Worm (Caenorhabditis elegans): Measurements from ENCODE around the gene C02E7.7.

C02E7.7 gene

ce11 chrV:4934406-4934805 is 16.0 kb upstream of the C02E7.7 start, which contains the start of gene catp-2:
catp-2 (plus strand) TSS chrV:4934706.
- TF ChIP-seq egl-27 (tag; optimal IDR thresholded peaks at IDR 0.05) (no peak), R02D3.7 (tag; optimal IDR thresholded peaks at IDR 0.05) (no peak), nhr-25 (tag; optimal IDR thresholded peaks at IDR 0.05) (no peak), ceh-16 (tag; optimal IDR thresholded peaks at IDR 0.05) (no peak), nhr-43 (tag; optimal IDR thresholded peaks at IDR 0.05; ENCODE audit: poor library complexity, severe bottlenecking) (no peak), fkh-10 (GFP tag; optimal IDR thresholded peaks at IDR 0.05) (no peak), ceh-9 (tag; optimal IDR thresholded peaks at IDR 0.05) (no peak), nhr-67 (tag; optimal IDR thresholded peaks at IDR 0.05) (no peak), unc-39 (tag; optimal IDR thresholded peaks at IDR 0.05) (no peak), ztf-11 (tag; optimal IDR thresholded peaks at IDR 0.05) (no peak), ceh-82 (tag; optimal IDR thresholded peaks at IDR 0.05) (no peak), pqm-1 (tag; optimal IDR thresholded peaks at IDR 0.05) (no peak), nfya-1 (tag; optimal IDR thresholded peaks at IDR 0.05; ENCODE audit: insufficient read depth) (no peak)

DNA sequence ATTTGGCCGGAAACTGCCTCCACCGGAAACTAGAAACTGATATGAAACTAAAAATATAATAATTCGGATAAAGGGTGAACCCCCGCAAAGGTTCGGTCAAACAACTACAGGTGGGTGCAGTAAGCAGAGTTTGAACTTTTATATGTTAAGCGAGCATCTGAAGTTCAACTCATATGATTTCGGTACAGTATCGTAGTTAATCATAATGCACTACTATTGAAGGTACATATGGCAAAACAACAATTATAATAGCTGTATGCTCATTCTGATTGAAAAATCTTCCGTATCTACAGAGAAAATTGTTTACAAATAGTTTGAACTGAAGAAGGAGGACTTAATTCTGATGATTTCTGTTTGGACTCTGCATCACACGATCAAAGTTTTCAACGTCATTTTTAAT is 14.9 kb upstream of the C02E7.7 start:
- no peak for TF ChIP-seq nhr-25 (tag; optimal IDR thresholded peaks at IDR 0.05)

DNA sequence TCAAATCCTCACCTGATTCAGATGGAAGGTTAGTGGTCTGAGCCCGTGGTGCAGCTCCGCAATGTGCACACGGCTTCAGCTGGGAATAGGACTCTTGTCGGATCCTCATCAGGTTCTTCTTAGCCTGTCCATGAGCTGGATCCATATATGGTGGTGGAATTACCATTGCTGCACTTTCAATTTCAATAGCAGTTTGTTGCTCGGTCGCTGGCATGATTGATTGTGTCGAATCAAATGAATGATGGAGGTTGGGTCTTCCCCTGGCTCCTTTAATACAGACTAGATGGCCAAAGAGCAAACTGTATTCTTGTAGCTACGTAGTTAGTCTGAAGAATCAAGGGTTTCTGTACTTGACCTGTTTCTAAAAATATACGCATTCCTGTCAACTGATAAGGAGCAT is 14.4 kb upstream of the C02E7.7 start, which contains the start of gene C02E7.10:
C02E7.10 (minus strand) TSS at position 232 of the 400 bp plus-strand sequence.
- TF ChIP-seq tbx-2 (tag; optimal IDR thresholded peaks at IDR 0.05) (no peak), fkh-2 (tag; optimal IDR thresholded peaks at IDR 0.05) (no peak), nhr-12 (tag; optimal IDR thresholded peaks at IDR 0.05) (no peak), ceh-16 (tag; optimal IDR thresholded peaks at IDR 0.05) (no peak), sea-2 (GFP tag; optimal IDR thresholded peaks at IDR 0.05) (no peak)

- TF ChIP-seq ceh-9 (tag; optimal IDR thresholded peaks at IDR 0.05), result no peak
- no peak for TF ChIP-seq nhr-237 (tag; optimal IDR thresholded peaks at IDR 0.05)
- TF ChIP-seq lin-15B (tag; optimal IDR thresholded peaks at IDR 0.05), result no peak
- TF ChIP-seq eor-1 (tag; optimal IDR thresholded peaks at IDR 0.05), result no peak
- TF ChIP-seq nhr-77 (tag; optimal IDR thresholded peaks at IDR 0.05), result no peak
- TF ChIP-seq fos-1 (tag; optimal IDR thresholded peaks at IDR 0.05), result no peak
- no peak for TF ChIP-seq skn-1 (tag; optimal IDR thresholded peaks at IDR 0.05)
- TF ChIP-seq ceh-82 (tag; optimal IDR thresholded peaks at IDR 0.05), result no peak
- no peak for TF ChIP-seq nhr-76 (tag; optimal IDR thresholded peaks at IDR 0.05)
- TF ChIP-seq ceh-16 (tag; optimal IDR thresholded peaks at IDR 0.05), result no peak
- TF ChIP-seq aly-2 (tag; optimal IDR thresholded peaks at IDR 0.05), result no peak
- no peak for TF ChIP-seq pqm-1 (tag; optimal IDR thresholded peaks at IDR 0.05)
Observed at ce11 chrV:4929842-4930241, 11.5 kb upstream of the C02E7.7 start, which contains the start of gene str-205. str-205 (minus strand) TSS chrV:4929942.

ce11 chrV:4926371-4926770 is 8.0 kb upstream of the C02E7.7 start, which contains the start of gene srh-21:
srh-21 (plus strand) TSS chrV:4926671.
- TF ChIP-seq fos-1 (tag; optimal IDR thresholded peaks at IDR 0.05) (no peak), tbx-2 (tag; optimal IDR thresholded peaks at IDR 0.05) (no peak), eor-1 (tag; optimal IDR thresholded peaks at IDR 0.05) (no peak), ceh-9 (tag; optimal IDR thresholded peaks at IDR 0.05) (no peak), egl-5 (tag; optimal IDR thresholded peaks at IDR 0.05) (no peak), snpc-4 (tag; optimal IDR thresholded peaks at IDR 0.05) (no peak), nhr-25 (tag; optimal IDR thresholded peaks at IDR 0.05) (no peak), unc-62 (GFP tag; optimal IDR thresholded peaks at IDR 0.05) (no peak), ama-1 (optimal IDR thresholded peaks at IDR 0.05) (no peak), nhr-237 (tag; optimal IDR thresholded peaks at IDR 0.05) (no peak), nhr-77 (tag; optimal IDR thresholded peaks at IDR 0.05) (no peak), ceh-16 (tag; optimal IDR thresholded peaks at IDR 0.05) (no peak), zag-1 (tag; optimal IDR thresholded peaks at IDR 0.05) (no peak)

DNA sequence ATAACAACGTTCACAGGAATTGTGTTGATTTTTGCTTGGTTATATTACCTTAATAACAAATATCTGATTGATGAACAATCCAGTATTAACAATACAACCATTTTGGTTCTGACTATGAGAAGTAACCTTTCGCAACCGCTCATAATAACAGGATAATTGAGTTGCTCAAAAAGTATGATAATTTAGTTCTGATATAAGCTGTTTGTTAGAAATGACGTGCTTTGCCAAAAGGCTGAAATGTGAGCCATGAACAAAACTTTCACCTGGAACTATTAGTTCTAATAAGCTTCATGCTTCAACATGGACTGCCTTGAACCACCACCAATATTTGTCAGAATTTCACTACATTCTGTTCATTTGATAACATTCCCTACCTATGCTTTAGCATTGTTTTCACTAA is 6.2 kb upstream of the C02E7.7 start, which contains the start of gene srh-20:
srh-20 (plus strand) TSS at position 301 of the 400 bp plus-strand sequence.
- TF ChIP-seq sea-2 (GFP tag; optimal IDR thresholded peaks at IDR 0.05), result no peak
- no peak for TF ChIP-seq ceh-16 (tag; optimal IDR thresholded peaks at IDR 0.05)
- TF ChIP-seq skn-1 (tag; optimal IDR thresholded peaks at IDR 0.05), result no peak
- no peak for TF ChIP-seq R02D3.7 (tag; optimal IDR thresholded peaks at IDR 0.05)
- no peak for TF ChIP-seq tbx-2 (tag; optimal IDR thresholded peaks at IDR 0.05)
- no peak for TF ChIP-seq unc-39 (tag; optimal IDR thresholded peaks at IDR 0.05)
- TF ChIP-seq ama-1 (optimal IDR thresholded peaks at IDR 0.05), result no peak
- TF ChIP-seq egl-27 (tag; optimal IDR thresholded peaks at IDR 0.05), result no peak
- no peak for TF ChIP-seq nhr-67 (tag; optimal IDR thresholded peaks at IDR 0.05)
- no peak for TF ChIP-seq ztf-4 (tag; optimal IDR thresholded peaks at IDR 0.05)
- no peak for TF ChIP-seq nhr-23 (tag; optimal IDR thresholded peaks at IDR 0.05)
- TF ChIP-seq nhr-11 (tag; optimal IDR thresholded peaks at IDR 0.05), result no peak
- no peak for TF ChIP-seq elt-1 (tag; optimal IDR thresholded peaks at IDR 0.05)
